Worm (Caenorhabditis elegans) whole organism, young adult: ENCODE measurements around the gene fbxb-55.

Experiments
- B0019.2 ChIP-seq: fragments of 200-800 bp; sonication (Bioruptor generic); conservative IDR thresholded peaks from 2 replicates; pipeline ENCODE4 v1.3.6; 2022; ENCODE audit warnings: missing genetic modification reagents, missing genetic modification characterization, missing compliant biosample characterization
- F49E8.2 ChIP-seq: sonication (generic microtip); optimal IDR thresholded peaks from 3 replicates; lab custom pipeline; 2017; ENCODE audit warnings: missing genetic modification characterization, mild to moderate bottlenecking, missing compliant biosample characterization, antibody characterized with exemption, moderate library complexity; ENCODE audit not compliant: insufficient read depth
- cebp-1 ChIP-seq, 2 experiments: fragments of 200-800 bp in 1 of 2; sonication (Bioruptor generic) in 1 of 2; sonication (generic microtip) in 1 of 2; IDR thresholded peaks in 1 of 2; optimal IDR thresholded peaks in 1 of 2; 2 replicates each; pipeline versions ENCODE4 v1.3.6 to Lab custom; 2017 to 2022; ENCODE audit warnings: missing compliant biosample characterization in 2 of 2, missing genetic modification characterization in 2 of 2, mild to moderate bottlenecking in 1 of 2, missing genetic modification reagents in 1 of 2, moderate library complexity in 1 of 2
- cebp-2 ChIP-seq: fragments of 200-800 bp; sonication (Bioruptor generic); IDR thresholded peaks from 2 replicates; pipeline ENCODE4 v1.3.6; 2022; ENCODE audit warnings: missing genetic modification characterization, missing compliant biosample characterization
- die-1 ChIP-seq: sonication (generic microtip); optimal IDR thresholded peaks from 2 replicates; lab custom pipeline; 2016; ENCODE audit warnings: missing genotype, mild to moderate bottlenecking, missing genetic modification characterization, missing compliant biosample characterization
- egl-44 ChIP-seq: fragments of 200-800 bp; sonication (Bioruptor generic); IDR thresholded peaks from 2 replicates; pipeline ENCODE4 v1.3.6; 2022; ENCODE audit warnings: missing genetic modification reagents, missing genetic modification characterization, missing compliant biosample characterization
- lsl-1 ChIP-seq: fragments of 200-800 bp; sonication (Bioruptor generic); optimal IDR thresholded peaks from 2 replicates; lab custom pipeline; 2018; ENCODE audit warnings: mild to moderate bottlenecking, missing genetic modification characterization, moderate library complexity, missing compliant biosample characterization
- nhr-80 ChIP-seq: sonication (generic microtip); optimal IDR thresholded peaks from 2 replicates; lab custom pipeline; 2016; ENCODE audit warnings: missing genetic modification characterization, missing compliant biosample characterization
- rcor-1 ChIP-seq: fragments of 200-800 bp; sonication (Bioruptor generic); IDR thresholded peaks from 2 replicates; pipeline ENCODE4 v1.3.6; 2022; ENCODE audit warnings: missing genetic modification reagents, missing genetic modification characterization, missing compliant biosample characterization
- unc-62 ChIP-seq: fragments of 150-350 bp; optimal IDR thresholded peaks from 2 replicates; lab custom pipeline; 2014; ENCODE audit warnings: missing biosample characterization, missing genetic modification reagents, missing genetic modification characterization
- zim-3 ChIP-seq: sonication (generic microtip); optimal IDR thresholded peaks from 2 replicates; lab custom pipeline; 2017; ENCODE audit warnings: mild to moderate bottlenecking, missing genetic modification characterization, moderate library complexity, missing compliant biosample characterization

ce11 chrIV:4094364-4094763 lies 25.8 kb downstream of the fbxb-55 start:
- TF ChIP-seq egl-44 (no peak), cebp-1 (GFP tag; IDR thresholded peaks at IDR 0.05; lab: Robert Waterston, UW) (no peak), cebp-1 (tag; optimal IDR thresholded peaks at IDR 0.05; lab: Kevin White, UChicago) (no peak), nhr-80 (no peak), cebp-2 (GFP tag; lab: Robert Waterston, UW) (no peak), unc-62 (no peak), rcor-1 (GFP tag; lab: Robert Waterston, UW) (no peak), B0019.2 (no peak), zim-3 (no peak), F49E8.2 (tag; lab: Kevin White, UChicago) (no peak), lsl-1 (GFP tag; lab: Kevin White, UChicago) (no peak), die-1 (tag; lab: Kevin White, UChicago) (no peak)
